In the genomic region with DNA sequence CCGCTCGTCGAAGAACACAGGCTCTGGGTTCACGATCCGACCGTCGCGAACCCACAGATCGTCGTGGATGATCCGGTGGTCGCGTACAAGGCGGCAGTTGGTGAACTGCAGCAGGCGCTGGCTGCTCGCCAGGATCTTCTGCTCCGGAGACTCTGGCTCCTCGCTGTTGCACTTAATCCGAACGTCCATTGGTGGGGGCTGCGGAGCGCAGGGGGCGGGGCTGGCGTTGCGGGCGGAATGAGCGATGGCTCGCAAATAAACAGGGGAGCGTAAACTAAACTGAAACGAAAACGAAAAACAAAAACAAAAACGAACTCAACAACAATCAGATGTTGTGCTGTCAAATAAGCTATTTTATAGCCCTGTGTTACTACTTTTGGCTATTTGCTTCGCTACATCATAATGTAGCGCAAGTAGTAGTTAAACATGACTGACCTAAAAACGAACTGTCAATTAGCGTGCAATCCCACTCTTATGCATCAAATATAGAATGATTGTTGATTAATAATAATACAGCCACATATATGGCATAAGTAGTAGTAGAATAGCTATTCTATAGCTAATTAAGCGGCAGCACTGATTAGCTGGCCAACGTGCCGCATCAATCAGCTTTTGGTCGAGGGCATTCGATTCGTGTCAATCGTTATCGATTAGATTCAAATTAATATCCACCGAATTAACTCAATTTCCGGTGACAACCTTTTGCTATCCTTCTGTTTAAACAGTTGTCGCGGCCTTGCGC, we compare ENCODE assay signal across 1 fruit fly cellular context.
A peak's percentile ranks its signal among the peaks of the same experiment; 100 is the strongest.
TF ChIP-seq lines count a peak whose summit lies in the region.

A gene (minus strand): TSS at position 351 of the 742 bp plus-strand sequence.

TF ChIP-seq in whole organism, embryonic, 481 proteins besides CTCF, POLR2A, EP300 and RAD21 (continued from another document and continues in another):
- TF ChIP-seq eyg (GFP tag; optimal IDR thresholded peaks at IDR 0.05; lab: Kevin White, UChicago), result no peak
- peak; percentile 89 for TF ChIP-seq sens (GFP tag; lab: Kevin White, UChicago)
- TF ChIP-seq CG2199 (GFP tag; IDR thresholded peaks at IDR 0.05; lab: Robert Waterston, UW), result no peak
- no peak for TF ChIP-seq disco-r (GFP tag; optimal IDR thresholded peaks at IDR 0.05; lab: Kevin White, UChicago)
- TF ChIP-seq CHES-1-like (GFP tag; optimal IDR thresholded peaks at IDR 0.05; lab: Kevin White, UChicago), result no peak
- no peak for TF ChIP-seq CG14050 (GFP tag; IDR thresholded peaks at IDR 0.05; lab: Robert Waterston, UW)
- TF ChIP-seq HmgZ (tag; optimal IDR thresholded peaks at IDR 0.05; lab: Kevin White, UChicago), result peak; percentile 43
- no peak for TF ChIP-seq CG1024 (GFP tag; IDR thresholded peaks at IDR 0.05; lab: Robert Waterston, UW)
- peak; percentile 23 for TF ChIP-seq fu2 (GFP tag; optimal IDR thresholded peaks at IDR 0.05; lab: Kevin White, UChicago)
- TF ChIP-seq CG14710 (tag; optimal IDR thresholded peaks at IDR 0.05; lab: Kevin White, UChicago), result peak; percentile 61
- no peak for TF ChIP-seq Fer1 (GFP tag; optimal IDR thresholded peaks at IDR 0.05; lab: Kevin White, UChicago)
- TF ChIP-seq vnd (GFP tag; IDR thresholded peaks at IDR 0.05; lab: Robert Waterston, UW; ENCODE audit: partially characterized antibody), result no peak
- no peak for TF ChIP-seq gsb (GFP tag; IDR thresholded peaks at IDR 0.05; lab: Robert Waterston, UW)
- TF ChIP-seq Xbp1 (GFP tag; optimal IDR thresholded peaks at IDR 0.05; lab: Kevin White, UChicago), result peak; percentile 23
- TF ChIP-seq CG7987 (GFP tag; optimal IDR thresholded peaks at IDR 0.05; lab: Kevin White, UChicago), result no peak
- TF ChIP-seq CG17361 (GFP tag; IDR thresholded peaks at IDR 0.05; lab: Robert Waterston, UW), result peak; percentile 67
- TF ChIP-seq lmd (GFP tag; IDR thresholded peaks at IDR 0.05; lab: Robert Waterston, UW), result peak; percentile 24; the same call in 1 of the 2 replicates
- TF ChIP-seq CG3995 (GFP tag; optimal IDR thresholded peaks at IDR 0.05; lab: Kevin White, UChicago), result peak; percentile 25
- no peak for TF ChIP-seq CG18764 (GFP tag; optimal IDR thresholded peaks at IDR 0.05; lab: Kevin White, UChicago)
- TF ChIP-seq Usf (GFP tag; optimal IDR thresholded peaks at IDR 0.05; lab: Kevin White, UChicago), result no peak
- TF ChIP-seq CG34224 (GFP tag; IDR thresholded peaks at IDR 0.05; lab: Robert Waterston, UW; ENCODE audit: partially characterized antibody), result peak; percentile 16; the same call in 1 of the 3 replicates
- TF ChIP-seq MBD-R2 (GFP tag; IDR thresholded peaks at IDR 0.05; lab: Robert Waterston, UW), result peak; percentile 73
- TF ChIP-seq toy (GFP tag; IDR thresholded peaks at IDR 0.05; lab: Robert Waterston, UW), result no peak
- no peak for TF ChIP-seq ewg (GFP tag; optimal IDR thresholded peaks at IDR 0.05; lab: Kevin White, UChicago)
- TF ChIP-seq zfh1 (GFP tag; IDR thresholded peaks at IDR 0.05; lab: Robert Waterston, UW), result peak; percentile 58; the same call in 2 of the 3 replicates
- TF ChIP-seq nom (GFP tag; optimal IDR thresholded peaks at IDR 0.05; lab: Kevin White, UChicago), result no peak
- no peak for TF ChIP-seq CG4328 (GFP tag; optimal IDR thresholded peaks at IDR 0.05; lab: Kevin White, UChicago)
- no peak for TF ChIP-seq CG2889 (GFP tag; IDR thresholded peaks at IDR 0.05; lab: Robert Waterston, UW)
- TF ChIP-seq Nf-YA (GFP tag; IDR thresholded peaks at IDR 0.05; lab: Robert Waterston, UW), result no peak
- no peak for TF ChIP-seq fd96Cb (tag; optimal IDR thresholded peaks at IDR 0.05; lab: Kevin White, UChicago)
- peak; percentile 17 for TF ChIP-seq CG8089 (GFP tag; optimal IDR thresholded peaks at IDR 0.05; lab: Kevin White, UChicago)
- no peak for TF ChIP-seq Hand (GFP tag; optimal IDR thresholded peaks at IDR 0.05; lab: Kevin White, UChicago)
- TF ChIP-seq bowl (GFP tag; IDR thresholded peaks at IDR 0.05; lab: Robert Waterston, UW), result no peak
- TF ChIP-seq pan (optimal IDR thresholded peaks at IDR 0.05; lab: Kevin White, UChicago), result no peak
- peak in 1 of 2 experiments; percentile 22 for TF ChIP-seq pan (GFP tag; optimal IDR thresholded peaks at IDR 0.05 in 1 of 2, IDR thresholded peaks at IDR 0.05 in 1 of 2)
- TF ChIP-seq gem (tag; optimal IDR thresholded peaks at IDR 0.05; lab: Kevin White, UChicago), result peak; percentile 45
- TF ChIP-seq sug (tag; optimal IDR thresholded peaks at IDR 0.05; lab: Kevin White, UChicago), result peak; percentile 51
- TF ChIP-seq dpn (GFP tag; optimal IDR thresholded peaks at IDR 0.05; lab: Kevin White, UChicago), result peak in 1 of 2 experiments; percentile 39
- no peak for TF ChIP-seq hth (optimal IDR thresholded peaks at IDR 0.05; lab: Kevin White, UChicago)
- TF ChIP-seq CoRest (tag; optimal IDR thresholded peaks at IDR 0.05; lab: Kevin White, UChicago), result peak; percentile 65
- TF ChIP-seq aop (GFP tag; IDR thresholded peaks at IDR 0.05; lab: Robert Waterston, UW), result 0 out of 2 replicates have a peak, but pooled peaks have one; percentile 21
- no peak for TF ChIP-seq Doc3 (GFP tag; IDR thresholded peaks at IDR 0.05; lab: Robert Waterston, UW; ENCODE audit: partially characterized antibody)
- no peak for TF ChIP-seq Sox100B (GFP tag; optimal IDR thresholded peaks at IDR 0.05; lab: Kevin White, UChicago)
- TF ChIP-seq lilli (GFP tag; optimal IDR thresholded peaks at IDR 0.05; lab: Kevin White, UChicago), result no peak
- no peak for TF ChIP-seq ro (GFP tag; IDR thresholded peaks at IDR 0.05; lab: Robert Waterston, UW)
- TF ChIP-seq Lhr (GFP tag; optimal IDR thresholded peaks at IDR 0.05; lab: Kevin White, UChicago), result peak; percentile 17
- peak; percentile 34 for TF ChIP-seq B-H2 (GFP tag; optimal IDR thresholded peaks at IDR 0.05; lab: Kevin White, UChicago)
- peak; percentile 57; the same call in 2 of the 3 replicates for TF ChIP-seq HLH4C (GFP tag; IDR thresholded peaks at IDR 0.05; lab: Robert Waterston, UW; ENCODE audit: partially characterized antibody)
- TF ChIP-seq abd-A (tag; optimal IDR thresholded peaks at IDR 0.05; lab: Kevin White, UChicago), result no peak
- TF ChIP-seq Gsc (GFP tag; IDR thresholded peaks at IDR 0.05; lab: Robert Waterston, UW), result no peak
- peak; percentile 15 for TF ChIP-seq dmrt11E (tag; optimal IDR thresholded peaks at IDR 0.05; lab: Kevin White, UChicago)
- TF ChIP-seq lola (GFP tag; optimal IDR thresholded peaks at IDR 0.05; lab: Kevin White, UChicago), result no peak
- no peak for TF ChIP-seq HLHmδ (GFP tag; optimal IDR thresholded peaks at IDR 0.05; lab: Kevin White, UChicago)
- TF ChIP-seq CG13894 (tag; optimal IDR thresholded peaks at IDR 0.05; lab: Kevin White, UChicago), result peak; percentile 20
- TF ChIP-seq NfI (GFP tag; optimal IDR thresholded peaks at IDR 0.05; lab: Kevin White, UChicago), result peak; percentile 27
- TF ChIP-seq CG11456 (GFP tag; IDR thresholded peaks at IDR 0.05; lab: Robert Waterston, UW), result no peak
- no peak for TF ChIP-seq tup (GFP tag; optimal IDR thresholded peaks at IDR 0.05; lab: Kevin White, UChicago)
- no peak for TF ChIP-seq Nf-YB (GFP tag; optimal IDR thresholded peaks at IDR 0.05; lab: Kevin White, UChicago)
- peak; percentile 49 for TF ChIP-seq chn (GFP tag; optimal IDR thresholded peaks at IDR 0.05; lab: Kevin White, UChicago)
- no peak for TF ChIP-seq CG2129 (GFP tag; IDR thresholded peaks at IDR 0.05; lab: Robert Waterston, UW; ENCODE audit: partially characterized antibody)
- TF ChIP-seq Tbp (GFP tag; optimal IDR thresholded peaks at IDR 0.05; lab: Kevin White, UChicago), result peak; percentile 23
- TF ChIP-seq usp (GFP tag; optimal IDR thresholded peaks at IDR 0.05; lab: Kevin White, UChicago), result no peak
- TF ChIP-seq salm (tag; optimal IDR thresholded peaks at IDR 0.05; lab: Kevin White, UChicago), result no peak
- no peak for TF ChIP-seq Dll (GFP tag; IDR thresholded peaks at IDR 0.05; lab: Robert Waterston, UW; ENCODE audit: partially characterized antibody)
- peak; percentile 27 for TF ChIP-seq CG9437 (GFP tag; optimal IDR thresholded peaks at IDR 0.05; lab: Kevin White, UChicago)
- TF ChIP-seq ems (GFP tag; optimal IDR thresholded peaks at IDR 0.05; lab: Kevin White, UChicago), result peak; percentile 31
- no peak for TF ChIP-seq z (GFP tag; IDR thresholded peaks at IDR 0.05; lab: Robert Waterston, UW)
- TF ChIP-seq crc (GFP tag; optimal IDR thresholded peaks at IDR 0.05; lab: Kevin White, UChicago), result no peak
- peak; percentile 23 for TF ChIP-seq CG13624 (GFP tag; optimal IDR thresholded peaks at IDR 0.05; lab: Kevin White, UChicago)
- peak; percentile 32 for TF ChIP-seq Mad (GFP tag; optimal IDR thresholded peaks at IDR 0.05; lab: Kevin White, UChicago)
- no peak for TF ChIP-seq CG7786 (GFP tag; optimal IDR thresholded peaks at IDR 0.05; lab: Kevin White, UChicago)
- TF ChIP-seq CG12236 (GFP tag; optimal IDR thresholded peaks at IDR 0.05; lab: Kevin White, UChicago), result no peak
- no peak for TF ChIP-seq CG11723 (GFP tag; optimal IDR thresholded peaks at IDR 0.05; lab: Kevin White, UChicago)
- TF ChIP-seq Rx (GFP tag; IDR thresholded peaks at IDR 0.05; lab: Robert Waterston, UW), result no peak
- TF ChIP-seq CG3407 (GFP tag; optimal IDR thresholded peaks at IDR 0.05; lab: Kevin White, UChicago), result no peak
- peak; percentile 56 for TF ChIP-seq HmgD (GFP tag; optimal IDR thresholded peaks at IDR 0.05; lab: Kevin White, UChicago)
- no peak for TF ChIP-seq gcm (GFP tag; optimal IDR thresholded peaks at IDR 0.05; lab: Kevin White, UChicago)
- no peak for TF ChIP-seq ase (GFP tag; IDR thresholded peaks at IDR 0.05; lab: Robert Waterston, UW)
- TF ChIP-seq hb (GFP tag; IDR thresholded peaks at IDR 0.05; lab: Robert Waterston, UW; ENCODE audit: partially characterized antibody), result no peak
- TF ChIP-seq CG30431 (GFP tag; optimal IDR thresholded peaks at IDR 0.05; lab: Kevin White, UChicago), result no peak
- no peak for TF ChIP-seq CG11398 (GFP tag; optimal IDR thresholded peaks at IDR 0.05; lab: Kevin White, UChicago)
- no peak for TF ChIP-seq CG1832 (GFP tag; optimal IDR thresholded peaks at IDR 0.05; lab: Kevin White, UChicago)
- TF ChIP-seq ssp (GFP tag; IDR thresholded peaks at IDR 0.05; lab: Robert Waterston, UW), result no peak
- no peak for TF ChIP-seq CG10274 (GFP tag; optimal IDR thresholded peaks at IDR 0.05; lab: Kevin White, UChicago)
- TF ChIP-seq CG32532 (GFP tag; IDR thresholded peaks at IDR 0.05; lab: Robert Waterston, UW), result 0 out of 2 replicates have a peak, but pooled peaks have one; percentile 32
- TF ChIP-seq Hr51 (GFP tag; optimal IDR thresholded peaks at IDR 0.05; lab: Kevin White, UChicago), result peak in 1 of 2 experiments; percentile 13
- no peak for TF ChIP-seq chif (GFP tag; optimal IDR thresholded peaks at IDR 0.05; lab: Kevin White, UChicago)
- peak; percentile 27; the same call in 1 of the 3 replicates for TF ChIP-seq Dbx (GFP tag; IDR thresholded peaks at IDR 0.05; lab: Robert Waterston, UW)
- TF ChIP-seq CG17385 (GFP tag; optimal IDR thresholded peaks at IDR 0.05; lab: Kevin White, UChicago), result no peak
- no peak for TF ChIP-seq ham (GFP tag; IDR thresholded peaks at IDR 0.05; lab: Robert Waterston, UW)
- no peak for TF ChIP-seq kni (GFP tag; optimal IDR thresholded peaks at IDR 0.05; lab: Kevin White, UChicago)
- TF ChIP-seq ftz-f1 (GFP tag; optimal IDR thresholded peaks at IDR 0.05; lab: Kevin White, UChicago), result no peak
- TF ChIP-seq CG8924 (tag; optimal IDR thresholded peaks at IDR 0.05; lab: Kevin White, UChicago), result peak; percentile 20
- 0 out of 3 replicates have a peak, but pooled peaks have one; percentile 24 for TF ChIP-seq otp (GFP tag; IDR thresholded peaks at IDR 0.05; lab: Robert Waterston, UW)
- TF ChIP-seq Ets97D (GFP tag; optimal IDR thresholded peaks at IDR 0.05; lab: Kevin White, UChicago), result peak; percentile 96
- TF ChIP-seq PHDP (tag; optimal IDR thresholded peaks at IDR 0.05; lab: Kevin White, UChicago), result peak; percentile 26
- TF ChIP-seq btn (GFP tag; optimal IDR thresholded peaks at IDR 0.05; lab: Kevin White, UChicago), result no peak
- no peak for TF ChIP-seq CG12942 (GFP tag; optimal IDR thresholded peaks at IDR 0.05; lab: Kevin White, UChicago)
- no peak for TF ChIP-seq CG3838 (GFP tag; optimal IDR thresholded peaks at IDR 0.05; lab: Kevin White, UChicago)
- no peak for TF ChIP-seq CG8388 (GFP tag; optimal IDR thresholded peaks at IDR 0.05; lab: Kevin White, UChicago)
- TF ChIP-seq lbe (GFP tag; optimal IDR thresholded peaks at IDR 0.05; lab: Kevin White, UChicago), result no peak
- peak; percentile 25 for TF ChIP-seq Bteb2 (GFP tag; optimal IDR thresholded peaks at IDR 0.05; lab: Kevin White, UChicago)
- peak; percentile 19 for TF ChIP-seq CG3281 (GFP tag; optimal IDR thresholded peaks at IDR 0.05; lab: Kevin White, UChicago)
- TF ChIP-seq HLH3B (GFP tag; IDR thresholded peaks at IDR 0.05; lab: Robert Waterston, UW), result no peak
- no peak for TF ChIP-seq gt (GFP tag; IDR thresholded peaks at IDR 0.05; lab: Robert Waterston, UW)
- no peak for TF ChIP-seq croc (GFP tag; conservative IDR thresholded peaks at IDR 0.05; lab: Robert Waterston, UW)
- TF ChIP-seq CG11093 (GFP tag; IDR thresholded peaks at IDR 0.05; lab: Robert Waterston, UW), result no peak
- no peak for TF ChIP-seq Deaf1 (tag; optimal IDR thresholded peaks at IDR 0.05; lab: Kevin White, UChicago)
- no peak for TF ChIP-seq sna (GFP tag; IDR thresholded peaks at IDR 0.05; lab: Robert Waterston, UW; ENCODE audit: partially characterized antibody)
- no peak for TF ChIP-seq Elba2 (GFP tag; optimal IDR thresholded peaks at IDR 0.05; lab: Kevin White, UChicago)
- no peak for TF ChIP-seq CG15269 (tag; optimal IDR thresholded peaks at IDR 0.05; lab: Kevin White, UChicago)
- no peak for TF ChIP-seq ERR (GFP tag; optimal IDR thresholded peaks at IDR 0.05; lab: Kevin White, UChicago)
- TF ChIP-seq CG43689 (GFP tag; IDR thresholded peaks at IDR 0.05; lab: Robert Waterston, UW), result no peak
- no peak for TF ChIP-seq Hr39 (optimal IDR thresholded peaks at IDR 0.05; lab: Kevin White, UChicago)
- peak; percentile 29 for TF ChIP-seq shn (GFP tag; optimal IDR thresholded peaks at IDR 0.05; lab: Kevin White, UChicago)
- peak; percentile 7 for TF ChIP-seq Dad (GFP tag; optimal IDR thresholded peaks at IDR 0.05; lab: Kevin White, UChicago)
- TF ChIP-seq caup (GFP tag; optimal IDR thresholded peaks at IDR 0.05; lab: Kevin White, UChicago; ENCODE audit: severe bottlenecking), result peak; percentile 1
- no peak for TF ChIP-seq CG6813 (GFP tag; optimal IDR thresholded peaks at IDR 0.05; lab: Kevin White, UChicago)
- TF ChIP-seq CG9727 (GFP tag; optimal IDR thresholded peaks at IDR 0.05; lab: Kevin White, UChicago), result peak; percentile 29
- no peak for TF ChIP-seq slp2 (GFP tag; optimal IDR thresholded peaks at IDR 0.05; lab: Kevin White, UChicago)
- no peak for TF ChIP-seq CG12071 (GFP tag; optimal IDR thresholded peaks at IDR 0.05; lab: Kevin White, UChicago)
- TF ChIP-seq CG30403 (GFP tag; optimal IDR thresholded peaks at IDR 0.05; lab: Kevin White, UChicago), result peak; percentile 34
- no peak for TF ChIP-seq CG15011 (GFP tag; optimal IDR thresholded peaks at IDR 0.05; lab: Kevin White, UChicago)
- 0 out of 2 replicates have a peak, but pooled peaks have one; percentile 26 for TF ChIP-seq CG11085 (GFP tag; IDR thresholded peaks at IDR 0.05; lab: Robert Waterston, UW)
